Fruit fly (Drosophila melanogaster): ENCODE measurements around the gene CG8086.

CG8086 gene

dm6 chr2L:8300220-8301167 is 43.2 kb upstream of the CG8086 start, which contains the start of gene Btk (continued):
- TF ChIP-seq Eip93F (GFP tag; optimal IDR thresholded peaks at IDR 0.05) (no peak), Gug (GFP tag; IDR thresholded peaks at IDR 0.05) (no peak), dsx (GFP tag; optimal IDR thresholded peaks at IDR 0.05; ENCODE audit: poor library complexity, severe bottlenecking) (peak; percentile 10), Hr4 (GFP tag; optimal IDR thresholded peaks at IDR 0.05) (no peak), Ets21C (GFP tag; optimal IDR thresholded peaks at IDR 0.05) (no peak), CG8319 (GFP tag; optimal IDR thresholded peaks at IDR 0.05) (no peak), Eip75B (GFP tag; optimal IDR thresholded peaks at IDR 0.05) (no peak), fkh (GFP tag; optimal IDR thresholded peaks at IDR 0.05) (peak; percentile 61), CG10669 (GFP tag; optimal IDR thresholded peaks at IDR 0.05) (no peak), Sox14 (GFP tag; optimal IDR thresholded peaks at IDR 0.05) (peak; percentile 27), CG6163 (GFP tag; IDR thresholded peaks at IDR 0.05) (0 out of 3 replicates have a peak, but pooled peaks have one; percentile 19), CG11762 (GFP tag; optimal IDR thresholded peaks at IDR 0.05; ENCODE audit: insufficient read depth) (no peak)

dm6 chr2L:8299194-8299811 is 42.0 kb upstream of the CG8086 start:
- TF ChIP-seq fd85E (GFP tag; optimal IDR thresholded peaks at IDR 0.05) (peak; percentile 3), CG7368 (GFP tag; optimal IDR thresholded peaks at IDR 0.05) (peak; percentile 72), acj6 (GFP tag; optimal IDR thresholded peaks at IDR 0.05) (peak; percentile 65), ss (GFP tag; optimal IDR thresholded peaks at IDR 0.05) (peak; percentile 93 to 95), Eip78C (GFP tag) (peak; percentile 97), achi (GFP tag; optimal IDR thresholded peaks at IDR 0.05) (peak; percentile 87), CG6792 (GFP tag; optimal IDR thresholded peaks at IDR 0.05) (peak; percentile 82), CG31627 (GFP tag; optimal IDR thresholded peaks at IDR 0.05) (peak; percentile 86), eg (GFP tag; IDR thresholded peaks at IDR 0.05) (peak; percentile 50; the same call in 1 of the 3 replicates), CG11762 (GFP tag; optimal IDR thresholded peaks at IDR 0.05; ENCODE audit: insufficient read depth) (peak; percentile 70), CG6163 (GFP tag; IDR thresholded peaks at IDR 0.05) (peak; percentile 56; the same call in 1 of the 3 replicates), Hr4 (GFP tag; optimal IDR thresholded peaks at IDR 0.05) (peak; percentile 42), CG10669 (GFP tag; optimal IDR thresholded peaks at IDR 0.05) (peak; percentile 87), CG34406 (GFP tag; optimal IDR thresholded peaks at IDR 0.05) (peak; percentile 84), Lpt (GFP tag; optimal IDR thresholded peaks at IDR 0.05) (peak; percentile 49), dsx (GFP tag; optimal IDR thresholded peaks at IDR 0.05; ENCODE audit: poor library complexity, severe bottlenecking) (peak; percentile 91), Met (GFP tag; optimal IDR thresholded peaks at IDR 0.05) (peak; percentile 95), CG16779 (tag; optimal IDR thresholded peaks at IDR 0.05) (no peak), Smox (GFP tag; optimal IDR thresholded peaks at IDR 0.05) (peak; percentile 89), CG6276 (GFP tag; optimal IDR thresholded peaks at IDR 0.05) (no peak), svp (GFP tag) (peak; percentile 98), Sox14 (GFP tag; optimal IDR thresholded peaks at IDR 0.05) (peak; percentile 94), Sox102F (GFP tag; optimal IDR thresholded peaks at IDR 0.05) (peak; percentile 89), Hr38 (GFP tag; optimal IDR thresholded peaks at IDR 0.05) (no peak), vri (GFP tag; optimal IDR thresholded peaks at IDR 0.05) (peak; percentile 79), CG8319 (GFP tag; optimal IDR thresholded peaks at IDR 0.05) (peak; percentile 54), CG4318 (GFP tag; optimal IDR thresholded peaks at IDR 0.05) (no peak), CG3032 (tag; optimal IDR thresholded peaks at IDR 0.05) (peak; percentile 94), dac (GFP tag; optimal IDR thresholded peaks at IDR 0.05) (no peak), lz (GFP tag; optimal IDR thresholded peaks at IDR 0.05) (peak; percentile 93), CG8632 (GFP tag; optimal IDR thresholded peaks at IDR 0.05) (peak; percentile 73), esn (GFP tag; optimal IDR thresholded peaks at IDR 0.05) (peak; percentile 95), Eip75B (GFP tag; optimal IDR thresholded peaks at IDR 0.05) (peak; percentile 89), CG32006 (GFP tag; optimal IDR thresholded peaks at IDR 0.05) (no peak), pdm3 (GFP tag; optimal IDR thresholded peaks at IDR 0.05) (peak; percentile 87), Gug (GFP tag; IDR thresholded peaks at IDR 0.05) (peak; percentile 54; the same call in 1 of the 2 replicates), spab (GFP tag; optimal IDR thresholded peaks at IDR 0.05) (peak; percentile 89), CG10631 (GFP tag; optimal IDR thresholded peaks at IDR 0.05) (peak; percentile 86), CG1621 (tag; optimal IDR thresholded peaks at IDR 0.05) (peak; percentile 74), CG15336 (GFP tag; IDR thresholded peaks at IDR 0.05) (peak; percentile 58), CG6808 (GFP tag; optimal IDR thresholded peaks at IDR 0.05) (peak; percentile 95), Ets21C (GFP tag; optimal IDR thresholded peaks at IDR 0.05) (peak; percentile 86)

All from whole organism, prepupa.